Worm (Caenorhabditis elegans) whole organism, L1 larva: Measurements from ENCODE around the gene clec-126.
A peak's percentile ranks its signal among the peaks of the same experiment; 100 is the strongest.

ENCODE experiments used
- C04F5.9 ChIP-seq: sonication (generic microtip); optimal IDR thresholded peaks from 2 replicates; lab custom pipeline; 2016; ENCODE audit warnings: missing genetic modification characterization, missing compliant biosample characterization
- F16B12.6 ChIP-seq: fragments of 150-350 bp; optimal IDR thresholded peaks from 2 replicates; lab custom pipeline; 2014; ENCODE audit warnings: missing biosample characterization, missing genetic modification characterization
- Y116A8C.19 ChIP-seq: sonication (generic microtip); optimal IDR thresholded peaks from 2 replicates; lab custom pipeline; 2016; ENCODE audit warnings: missing compliant biosample characterization, missing genetic modification characterization, borderline replicate concordance
- ceh-82 ChIP-seq, 3 experiments: fragments of 150-350 bp in 1 of 3; sonication (generic microtip) in 2 of 3; optimal IDR thresholded peaks; 2 replicates each; lab custom pipeline; 2014 to 2017; ENCODE audit warnings: missing biosample characterization in 3 of 3, missing genetic modification characterization in 3 of 3
- ceh-90 ChIP-seq: sonication (generic microtip); optimal IDR thresholded peaks from 2 replicates; lab custom pipeline; 2016; ENCODE audit warnings: missing genetic modification characterization, missing compliant biosample characterization
- dpl-1 ChIP-seq, 3 experiments: fragments of 150-350 bp in 2 of 3; sonication (generic microtip) in 1 of 3; optimal IDR thresholded peaks; 2 replicates each; lab custom pipeline; 2014 to 2017; ENCODE audit warnings: missing biosample characterization in 3 of 3, missing genetic modification characterization in 3 of 3, missing genetic modification reagents in 3 of 3
- efl-1 ChIP-seq, 4 experiments: fragments of 150-350 bp; optimal IDR thresholded peaks in 3 of 4; peaks in 1 of 4; 1 replicate in 1 of 4; 2 replicates in 3 of 4; lab custom pipeline; 2014; ENCODE audit warnings: missing biosample characterization in 2 of 4, missing genetic modification characterization in 2 of 4, missing genetic modification reagents in 2 of 4
- egl-27 ChIP-seq, 2 experiments: fragments of 150-350 bp in 1 of 2; sonication (generic microtip); optimal IDR thresholded peaks; 3 replicates each; lab custom pipeline; 2017 to 2018; ENCODE audit warnings: missing biosample characterization in 2 of 2, missing genetic modification characterization in 2 of 2, missing genetic modification reagents in 2 of 2
- elt-2 ChIP-seq: sonication (generic microtip); optimal IDR thresholded peaks from 2 replicates; lab custom pipeline; 2016; ENCODE audit warnings: missing genetic modification characterization, mild to moderate bottlenecking, inconsistent platforms, missing compliant biosample characterization, missing genetic modification reagents
- fkh-4 ChIP-seq: sonication (generic microtip); optimal IDR thresholded peaks from 2 replicates; lab custom pipeline; 2016; ENCODE audit warnings: missing compliant biosample characterization, missing genetic modification characterization, borderline replicate concordance
- fkh-8 ChIP-seq: sonication (generic microtip); optimal IDR thresholded peaks from 2 replicates; lab custom pipeline; 2016; ENCODE audit warnings: mild to moderate bottlenecking, missing genetic modification characterization, missing compliant biosample characterization
- grh-1 ChIP-seq: fragments of 200-800 bp; sonication (Bioruptor generic); IDR thresholded peaks from 2 replicates; pipeline ENCODE4 v1.3.6; 2022; ENCODE audit warnings: missing genetic modification reagents, missing genetic modification characterization, missing compliant biosample characterization
- hlh-17 ChIP-seq: fragments of 200-800 bp; sonication (Bioruptor generic); optimal IDR thresholded peaks from 2 replicates; lab custom pipeline; 2018; ENCODE audit warnings: missing genetic modification characterization, mild to moderate bottlenecking, missing compliant biosample characterization, moderate library complexity, borderline replicate concordance
- hpl-2 ChIP-seq: fragments of 150-350 bp; optimal IDR thresholded peaks from 2 replicates; lab custom pipeline; 2014; ENCODE audit warnings: missing biosample characterization, missing genetic modification reagents, missing genetic modification characterization
- lin-35 ChIP-seq, 2 experiments: fragments of 150-350 bp; optimal IDR thresholded peaks; 2 replicates each; lab custom pipeline; 2014; ENCODE audit warnings: missing biosample characterization in 2 of 2, missing genetic modification characterization in 2 of 2, missing genetic modification reagents in 2 of 2
- lir-3 ChIP-seq: sonication (generic microtip); optimal IDR thresholded peaks from 2 replicates; lab custom pipeline; 2016; ENCODE audit warnings: mild to moderate bottlenecking, missing genetic modification characterization, moderate library complexity, missing compliant biosample characterization; ENCODE audit not compliant: poor library complexity
- lsy-2 ChIP-seq, 2 experiments: fragments of 150-350 bp; optimal IDR thresholded peaks; 2 replicates each; lab custom pipeline; 2014; ENCODE audit warnings: missing biosample characterization in 2 of 2, missing genetic modification characterization in 2 of 2
- mab-9 ChIP-seq: fragments of 200-800 bp; sonication (Bioruptor generic); IDR thresholded peaks from 2 replicates; pipeline ENCODE4 v1.3.6; 2022; ENCODE audit warnings: missing genetic modification reagents, missing genetic modification characterization, missing compliant biosample characterization
- mdl-1 ChIP-seq, 2 experiments: fragments of 150-350 bp; optimal IDR thresholded peaks; 2 replicates each; lab custom pipeline; 2014 to 2017; ENCODE audit warnings: missing biosample characterization in 2 of 2, missing genetic modification characterization in 2 of 2, inconsistent platforms in 1 of 2
- mep-1 ChIP-seq: fragments of 150-350 bp; optimal IDR thresholded peaks from 2 replicates; lab custom pipeline; 2014; ENCODE audit warnings: missing biosample characterization, missing genetic modification characterization
- nhr-12 ChIP-seq: sonication (generic microtip); optimal IDR thresholded peaks from 2 replicates; lab custom pipeline; 2017; ENCODE audit warnings: missing biosample characterization, missing genetic modification characterization
- nhr-19 ChIP-seq: fragments of 200-800 bp; sonication (Bioruptor generic); conservative IDR thresholded peaks from 2 replicates; pipeline ENCODE4 v1.3.6; 2022; ENCODE audit warnings: missing genetic modification characterization, missing compliant biosample characterization
- nhr-20 ChIP-seq: sonication (generic microtip); optimal IDR thresholded peaks from 2 replicates; lab custom pipeline; 2016; ENCODE audit warnings: mild to moderate bottlenecking, missing genetic modification characterization, missing compliant biosample characterization
- nhr-76 ChIP-seq: sonication (generic microtip); optimal IDR thresholded peaks from 2 replicates; lab custom pipeline; 2017; ENCODE audit warnings: missing biosample characterization, missing genetic modification characterization
- nhr-85 ChIP-seq: sonication (generic microtip); peaks from one replicate; lab custom pipeline; 2016; ENCODE audit warnings: missing genetic modification characterization, inconsistent platforms, missing compliant biosample characterization
- nhr-90 ChIP-seq: sonication (generic microtip); optimal IDR thresholded peaks from 2 replicates; lab custom pipeline; 2016; ENCODE audit warnings: mild to moderate bottlenecking, missing genetic modification characterization, missing compliant biosample characterization; ENCODE audit not compliant: poor library complexity
- rnt-1 ChIP-seq: sonication (generic microtip); optimal IDR thresholded peaks from 2 replicates; lab custom pipeline; 2016; ENCODE audit warnings: mild to moderate bottlenecking, missing genetic modification characterization, moderate library complexity, missing compliant biosample characterization
- swsn-7 ChIP-seq: sonication (generic microtip); optimal IDR thresholded peaks from 2 replicates; lab custom pipeline; 2016; ENCODE audit warnings: missing genetic modification characterization, missing compliant biosample characterization
- unc-30 ChIP-seq: sonication (generic microtip); optimal IDR thresholded peaks from 2 replicates; lab custom pipeline; 2017; ENCODE audit warnings: missing biosample characterization, missing genetic modification characterization
- unc-86 ChIP-seq: sonication (generic microtip); optimal IDR thresholded peaks from 2 replicates; lab custom pipeline; 2016; ENCODE audit warnings: missing genetic modification characterization, missing compliant biosample characterization
- ztf-11 ChIP-seq, 2 experiments: sonication (generic microtip); optimal IDR thresholded peaks; 2 replicates each; lab custom pipeline; 2016 to 2017; ENCODE audit warnings: missing genetic modification characterization in 2 of 2, missing biosample characterization in 1 of 2, missing compliant biosample characterization in 1 of 2

Gene clec-126

ce11 chrII:3567066-3567465 lies 47.8 kb downstream of the clec-126 start:
- TF ChIP-seq mdl-1 (tag; optimal IDR thresholded peaks at IDR 0.05; lab: Kevin White, UChicago): no peak
- TF ChIP-seq egl-27 (tag; optimal IDR thresholded peaks at IDR 0.05; lab: Kevin White, UChicago): no peak
- no peak for TF ChIP-seq C04F5.9
- TF ChIP-seq mep-1: no peak
- no peak for TF ChIP-seq nhr-85 (tag; lab: Kevin White, UChicago)
- TF ChIP-seq nhr-19: no peak
- no peak for TF ChIP-seq Y116A8C.19 (tag; lab: Kevin White, UChicago)
- no peak for TF ChIP-seq hlh-17 (GFP tag; lab: Kevin White, UChicago)
- no peak for TF ChIP-seq ztf-11 (tag; optimal IDR thresholded peaks at IDR 0.05; lab: Kevin White, UChicago)
- TF ChIP-seq unc-86 (tag; lab: Kevin White, UChicago): no peak
- no peak for TF ChIP-seq lsy-2 (tag; optimal IDR thresholded peaks at IDR 0.05; lab: Kevin White, UChicago)
- TF ChIP-seq grh-1 (GFP tag; lab: Robert Waterston, UW): no peak
- no peak for TF ChIP-seq rnt-1 (tag; lab: Kevin White, UChicago)
- TF ChIP-seq unc-30 (tag; lab: Kevin White, UChicago): no peak
- no peak for TF ChIP-seq lir-3
- no peak for TF ChIP-seq fkh-4 (tag; lab: Kevin White, UChicago)
- TF ChIP-seq hpl-2 (GFP tag; lab: Kevin White, UChicago): no peak
- no peak for TF ChIP-seq nhr-12 (tag; lab: Kevin White, UChicago)

DNA sequence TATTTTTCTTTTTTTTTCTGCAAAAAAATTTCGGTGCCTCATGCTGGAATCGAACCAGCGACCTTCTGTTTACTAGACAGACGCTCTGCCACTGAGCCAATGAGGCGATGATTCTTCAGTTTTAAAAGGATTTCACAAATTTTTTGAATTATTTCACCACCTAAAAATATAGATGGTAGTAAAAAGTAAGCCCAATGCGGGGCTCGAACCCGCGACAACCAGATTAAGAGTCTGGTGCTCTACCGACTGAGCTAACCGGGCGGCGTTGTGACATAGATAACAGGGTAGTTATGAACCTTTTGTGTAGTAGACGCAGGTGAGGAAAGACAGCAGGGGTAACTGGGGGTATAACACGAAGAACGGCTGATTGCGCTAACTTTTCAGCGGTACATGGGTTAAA lies 48.3 kb downstream of the clec-126 start:
- peak; percentile 34 for TF ChIP-seq elt-2
- TF ChIP-seq rnt-1 (tag; lab: Kevin White, UChicago): peak; percentile 50
- TF ChIP-seq nhr-90 (tag; lab: Kevin White, UChicago): peak; percentile 58
- TF ChIP-seq nhr-20 (tag; lab: Kevin White, UChicago): peak; percentile 45
- TF ChIP-seq nhr-19: peak; percentile 37
- TF ChIP-seq lin-35 (GFP tag; optimal IDR thresholded peaks at IDR 0.05; lab: Kevin White, UChicago): peak in 1 of 2 experiments; percentile 24
- peak; percentile 11 for TF ChIP-seq swsn-7 (tag; lab: Kevin White, UChicago)
- peak; percentile 17 for TF ChIP-seq fkh-8 (tag; lab: Kevin White, UChicago)
- TF ChIP-seq dpl-1 (GFP tag; optimal IDR thresholded peaks at IDR 0.05; lab: Kevin White, UChicago): peak in 1 of 3 experiments; percentile 12
- peak; percentile 70 for TF ChIP-seq nhr-85 (tag; lab: Kevin White, UChicago)
- TF ChIP-seq efl-1 (optimal IDR thresholded peaks at IDR 0.05; lab: Kevin White, UChicago): peak; percentile 14 to 29
- TF ChIP-seq efl-1 (GFP tag; optimal IDR thresholded peaks at IDR 0.05 in 1 of 2; lab: Kevin White, UChicago): peak in 1 of 2 experiments; percentile 91
- peak in 1 of 3 experiments; percentile 21 for TF ChIP-seq ceh-82 (tag; optimal IDR thresholded peaks at IDR 0.05; lab: Kevin White, UChicago)
- TF ChIP-seq, all 84 proteins: peak for 12; not testable (repeated sequence) for 72

ce11 chrII:3569118-3569517 lies 49.8 kb downstream of the clec-126 start, which contains the start of gene clec-127:
TSS of gene clec-127 (minus strand) at chrII:3569218.
- TF ChIP-seq nhr-76 (tag; lab: Kevin White, UChicago) (no peak), ceh-90 (tag; lab: Kevin White, UChicago) (no peak), mab-9 (no peak), F16B12.6 (tag; lab: Kevin White, UChicago) (no peak), nhr-19 (no peak), elt-2 (no peak)
